Worm (Caenorhabditis elegans): ENCODE results near the gene F59B1.6.

Gene F59B1.6

ce11 chrV:3586014-3586689, 45.3 kb downstream of the F59B1.6 start, which contains the start of the genes rpl-11.1 and T22F3.2:
Gene rpl-11.1 (minus strand): TSS chrV:3586064.
Gene T22F3.2 (plus strand): TSS chrV:3586639.
- no peak for TF ChIP-seq rec-8 (tag; optimal IDR thresholded peaks at IDR 0.05)
- TF ChIP-seq akir-1 (GFP tag; optimal IDR thresholded peaks at IDR 0.05) = no peak
- TF ChIP-seq ceh-100 (GFP tag; IDR thresholded peaks at IDR 0.05) = no peak
- no peak for TF ChIP-seq ceh-79 (tag; optimal IDR thresholded peaks at IDR 0.05)
- TF ChIP-seq attf-6 (GFP tag; IDR thresholded peaks at IDR 0.05) = no peak
- TF ChIP-seq madf-6 (GFP tag; IDR thresholded peaks at IDR 0.05) = peak; percentile 9; the same call in 1 of the 2 replicates
- no peak for TF ChIP-seq ZK185.1 (tag; optimal IDR thresholded peaks at IDR 0.05; ENCODE audit: poor library complexity, severe bottlenecking)
- no peak; the same call in 1 of the 2 replicates for TF ChIP-seq D2030.7 (GFP tag; IDR thresholded peaks at IDR 0.05)
- no peak for TF ChIP-seq Y95B8A.8 (GFP tag; IDR thresholded peaks at IDR 0.05)
- no peak for TF ChIP-seq fkh-3 (tag; optimal IDR thresholded peaks at IDR 0.05)
- no peak for TF ChIP-seq hrde-1 (tag; optimal IDR thresholded peaks at IDR 0.05; ENCODE audit: borderline replicate concordance)
- TF ChIP-seq C17E4.6 (GFP tag; IDR thresholded peaks at IDR 0.05) = no peak
- peak; percentile 19; the same call in 1 of the 2 replicates for TF ChIP-seq F33H1.4 (GFP tag; IDR thresholded peaks at IDR 0.05)
- TF ChIP-seq sea-2 (GFP tag; IDR thresholded peaks at IDR 0.05) = no peak
- TF ChIP-seq hmg-1.2 (GFP tag; IDR thresholded peaks at IDR 0.05) = peak; percentile 91
- TF ChIP-seq zim-3 (tag; optimal IDR thresholded peaks at IDR 0.05) = no peak
- TF ChIP-seq hmg-20 (GFP tag; IDR thresholded peaks at IDR 0.05) = no peak
- no peak for TF ChIP-seq unc-130 (GFP tag; optimal IDR thresholded peaks at IDR 0.05)
- TF ChIP-seq lin-35 (GFP tag; optimal IDR thresholded peaks at IDR 0.05) = no peak
- TF ChIP-seq F49E8.2 (tag; optimal IDR thresholded peaks at IDR 0.05; ENCODE audit: insufficient read depth) = no peak
- no peak for TF ChIP-seq snpc-3.4 (tag; optimal IDR thresholded peaks at IDR 0.05)
- TF ChIP-seq lsl-1 (GFP tag; optimal IDR thresholded peaks at IDR 0.05) = peak; percentile 47
- TF ChIP-seq egl-44 (GFP tag; IDR thresholded peaks at IDR 0.05) = no peak
- TF ChIP-seq T26A5.8 (tag; optimal IDR thresholded peaks at IDR 0.05) = no peak
- TF ChIP-seq die-1 (tag; optimal IDR thresholded peaks at IDR 0.05) = no peak
- TF ChIP-seq F23B12.7 (tag; optimal IDR thresholded peaks at IDR 0.05; ENCODE audit: insufficient read depth) = no peak
- TF ChIP-seq madf-8 (GFP tag; conservative IDR thresholded peaks at IDR 0.05) = no peak
- TF ChIP-seq nfyb-1 (GFP tag; IDR thresholded peaks at IDR 0.05) = 0 out of 2 replicates have a peak, but pooled peaks have one; percentile 17
- no peak for TF ChIP-seq cebp-1 (GFP tag; IDR thresholded peaks at IDR 0.05)
- TF ChIP-seq cebp-1 (tag; optimal IDR thresholded peaks at IDR 0.05) = peak; percentile 23
- TF ChIP-seq ztf-6 (GFP tag; IDR thresholded peaks at IDR 0.05) = no peak
- no peak for TF ChIP-seq ceh-58 (GFP tag; IDR thresholded peaks at IDR 0.05)
- no peak for TF ChIP-seq ceh-27 (GFP tag; optimal IDR thresholded peaks at IDR 0.05)
- 0 out of 2 replicates have a peak, but pooled peaks have one; percentile 20 for TF ChIP-seq ekl-4 (GFP tag; IDR thresholded peaks at IDR 0.05)
- TF ChIP-seq sptf-2 (GFP tag; optimal IDR thresholded peaks at IDR 0.05) = no peak
- TF ChIP-seq cebp-2 (GFP tag; IDR thresholded peaks at IDR 0.05) = no peak
- TF ChIP-seq attf-5 (GFP tag; optimal IDR thresholded peaks at IDR 0.05) = peak; percentile 41
- no peak for TF ChIP-seq mel-28 (tag; optimal IDR thresholded peaks at IDR 0.05; ENCODE audit: borderline replicate concordance)
- no peak for TF ChIP-seq ama-1 (optimal IDR thresholded peaks at IDR 0.05)
- TF ChIP-seq ama-1 (GFP tag; optimal IDR thresholded peaks at IDR 0.05) = no peak
- no peak for TF ChIP-seq nfya-2 (GFP tag; IDR thresholded peaks at IDR 0.05)
